Fruit fly (Drosophila melanogaster) whole organism, embryonic: ENCODE results near the gene eIF2alpha.

Experiments used
- CG17328 ChIP-seq: fragments of 200-800 bp; sonication (Bioruptor generic); IDR thresholded peaks from 2 replicates; pipeline ENCODE4 v1.3.6; 2022; ENCODE audit warnings: missing biosample characterization, missing genetic modification characterization
- CG18011 ChIP-seq: fragments of 200-800 bp; sonication (Bioruptor generic); optimal IDR thresholded peaks from 2 replicates; lab custom pipeline; 2017; ENCODE audit warnings: missing biosample characterization, missing genetic modification characterization, mild to moderate bottlenecking, moderate library complexity, missing genotype
- CG9437 ChIP-seq: fragments of 200-800 bp; sonication (Bioruptor generic); optimal IDR thresholded peaks from 2 replicates; lab custom pipeline; 2018; ENCODE audit warnings: missing biosample characterization, mild to moderate bottlenecking, missing genetic modification characterization
- CG9797 ChIP-seq: fragments of 200-800 bp; sonication (Bioruptor generic); optimal IDR thresholded peaks from 3 replicates; lab custom pipeline; 2018; ENCODE audit warnings: missing biosample characterization, mild to moderate bottlenecking, missing genetic modification characterization
- CHES-1-like ChIP-seq: fragments of 200-800 bp; sonication (Bioruptor generic); optimal IDR thresholded peaks from 2 replicates; lab custom pipeline; 2016; ENCODE audit warnings: missing biosample characterization, missing genetic modification characterization
- Oaz ChIP-seq: fragments of 200-800 bp; sonication (Bioruptor generic); IDR thresholded peaks from 2 replicates; pipeline ENCODE4 v1.3.6; 2022; ENCODE audit warnings: missing biosample characterization, missing genetic modification characterization
- Spps ChIP-seq: fragments of 200-800 bp; sonication (Bioruptor generic); optimal IDR thresholded peaks from 2 replicates; lab custom pipeline; 2018; ENCODE audit warnings: missing biosample characterization, mild to moderate bottlenecking, missing genetic modification characterization
- psq ChIP-seq: fragments of 200-800 bp; sonication (Bioruptor generic); optimal IDR thresholded peaks from 2 replicates; lab custom pipeline; 2017; ENCODE audit warnings: missing biosample characterization, missing genetic modification characterization

- TF ChIP-seq Oaz (no peak), CG9797 (GFP tag; lab: Kevin White, UChicago) (no peak), CG18011 (GFP tag; lab: Kevin White, UChicago) (no peak), CG17328 (no peak), CHES-1-like (GFP tag; lab: Kevin White, UChicago) (no peak), psq (GFP tag; lab: Kevin White, UChicago) (no peak), CG9437 (GFP tag; lab: Kevin White, UChicago) (no peak), Spps (tag; lab: Kevin White, UChicago) (no peak)
Measured at dm6 chrX:16404803-16405202, 42.0 kb downstream of the eIF2alpha start, which contains the start of gene CG9981.
